Fruit fly (Drosophila melanogaster) whole organism, embryonic: ENCODE results near the gene Sur.

ENCODE experiments used
- Asciz ChIP-seq: fragments of 200-800 bp; sonication (Bioruptor generic); optimal IDR thresholded peaks from 2 replicates; lab custom pipeline; 2017; ENCODE audit warnings: missing biosample characterization, mild to moderate bottlenecking, missing genetic modification characterization, missing genetic modification reagents
- Bgb ChIP-seq: fragments of 200-800 bp; sonication (Bioruptor generic); IDR thresholded peaks from 2 replicates; pipeline ENCODE4 v1.3.6; 2022; ENCODE audit warnings: missing biosample characterization, missing genetic modification characterization; ENCODE audit not compliant: partially characterized antibody
- CG12659 ChIP-seq: fragments of 200-800 bp; sonication (Bioruptor generic); optimal IDR thresholded peaks from 3 replicates; lab custom pipeline; 2017; ENCODE audit warnings: mild to moderate bottlenecking, missing biosample characterization, missing genetic modification reagents, missing genetic modification characterization
- CG14710 ChIP-seq: fragments of 200-800 bp; sonication (Bioruptor generic); optimal IDR thresholded peaks from 3 replicates; lab custom pipeline; 2019; ENCODE audit warnings: missing biosample characterization, mild to moderate bottlenecking, missing genetic modification characterization, moderate library complexity
- CG15479 ChIP-seq: fragments of 200-800 bp; sonication (Bioruptor generic); optimal IDR thresholded peaks from 3 replicates; lab custom pipeline; 2019; ENCODE audit warnings: missing biosample characterization, mild to moderate bottlenecking, missing genetic modification characterization, moderate library complexity
- CG1603 ChIP-seq: fragments of 200-800 bp; sonication (Bioruptor generic); optimal IDR thresholded peaks from 2 replicates; lab custom pipeline; 2019; ENCODE audit warnings: missing biosample characterization, mild to moderate bottlenecking, missing genetic modification characterization, moderate library complexity
- CG17385 ChIP-seq: fragments of 200-800 bp; sonication (Bioruptor generic); optimal IDR thresholded peaks from 3 replicates; lab custom pipeline; 2018; ENCODE audit warnings: missing biosample characterization, mild to moderate bottlenecking, missing genetic modification characterization
- CG17612 ChIP-seq: fragments of 200-800 bp; sonication (Bioruptor generic); IDR thresholded peaks from 2 replicates; pipeline ENCODE4 v1.3.6; 2022; ENCODE audit warnings: missing biosample characterization, missing genetic modification characterization
- CG18262 ChIP-seq: fragments of 200-800 bp; optimal IDR thresholded peaks from 3 replicates; lab custom pipeline; 2019; ENCODE audit warnings: missing biosample characterization, mild to moderate bottlenecking, missing genetic modification characterization, moderate library complexity
- CG18476 ChIP-seq: fragments of 200-800 bp; sonication (Bioruptor generic); optimal IDR thresholded peaks from 2 replicates; lab custom pipeline; 2016; ENCODE audit warnings: missing biosample characterization, mild to moderate bottlenecking, missing genetic modification characterization
- CG2199 ChIP-seq: fragments of 200-800 bp; sonication (Bioruptor generic); IDR thresholded peaks from 3 replicates; pipeline ENCODE4 v1.3.6; 2022; ENCODE audit warnings: missing biosample characterization, missing genetic modification characterization
- CG3163 ChIP-seq: fragments of 200-800 bp; sonication (Bioruptor generic); optimal IDR thresholded peaks from 3 replicates; lab custom pipeline; 2016; ENCODE audit warnings: missing biosample characterization, missing genetic modification characterization
- CG33557 ChIP-seq: fragments of 200-800 bp; sonication (Bioruptor generic); optimal IDR thresholded peaks from 2 replicates; lab custom pipeline; 2019; ENCODE audit warnings: missing biosample characterization, mild to moderate bottlenecking, missing genetic modification characterization, moderate library complexity
- CG3838 ChIP-seq: fragments of 200-800 bp; sonication (Bioruptor generic); optimal IDR thresholded peaks from 3 replicates; lab custom pipeline; 2016; ENCODE audit warnings: missing biosample characterization, missing genetic modification characterization
- CG4820 ChIP-seq: fragments of 200-800 bp; sonication (Bioruptor generic); optimal IDR thresholded peaks from 3 replicates; lab custom pipeline; 2016; ENCODE audit warnings: missing biosample characterization, missing genetic modification characterization
- CG5180 ChIP-seq: fragments of 200-800 bp; sonication (Bioruptor generic); optimal IDR thresholded peaks from 3 replicates; lab custom pipeline; 2017; ENCODE audit warnings: missing biosample characterization, missing genetic modification characterization, mild to moderate bottlenecking, moderate library complexity, missing genetic modification reagents
- CG7839 ChIP-seq: fragments of 200-800 bp; sonication (Bioruptor generic); optimal IDR thresholded peaks from 3 replicates; lab custom pipeline; 2018; ENCODE audit warnings: missing biosample characterization, mild to moderate bottlenecking, missing genetic modification characterization, moderate library complexity
- CG8281 ChIP-seq: fragments of 200-800 bp; sonication (Bioruptor generic); optimal IDR thresholded peaks from 2 replicates; lab custom pipeline; 2018; ENCODE audit warnings: missing biosample characterization, mild to moderate bottlenecking, missing genetic modification characterization, moderate library complexity
- Dp ChIP-seq: fragments of 200-800 bp; sonication (Bioruptor generic); optimal IDR thresholded peaks from 2 replicates; lab custom pipeline; 2018; ENCODE audit warnings: missing biosample characterization, mild to moderate bottlenecking, missing genetic modification characterization, moderate library complexity
- Ets97D ChIP-seq: fragments of 200-800 bp; sonication (Bioruptor generic); optimal IDR thresholded peaks from 3 replicates; lab custom pipeline; 2016; ENCODE audit warnings: missing biosample characterization, missing genetic modification characterization
- HLH3B ChIP-seq: fragments of 200-800 bp; sonication (Bioruptor generic); IDR thresholded peaks from 2 replicates; pipeline ENCODE4 v1.3.6; 2022; ENCODE audit warnings: missing biosample characterization, missing genetic modification characterization
- Max ChIP-seq: fragments of 200-800 bp; sonication (Bioruptor generic); optimal IDR thresholded peaks from 2 replicates; lab custom pipeline; 2016; ENCODE audit warnings: missing biosample characterization, mild to moderate bottlenecking, missing genetic modification characterization
- Pdp1 ChIP-seq, 2 experiments: fragments of 200-800 bp; sonication (Bioruptor generic); optimal IDR thresholded peaks; 3 replicates each; lab custom pipeline; 2016; ENCODE audit warnings: missing biosample characterization in 2 of 2, missing genetic modification characterization in 2 of 2, mild to moderate bottlenecking in 1 of 2, moderate library complexity in 1 of 2
- Rfx ChIP-seq: fragments of 200-800 bp; sonication (Bioruptor generic); IDR thresholded peaks from 2 replicates; pipeline ENCODE4 v1.3.6; 2022; ENCODE audit warnings: missing biosample characterization, missing genetic modification characterization
- Scr ChIP-seq: fragments of 200-800 bp; sonication (Bioruptor generic); IDR thresholded peaks from 2 replicates; pipeline ENCODE4 v1.3.6; 2022; ENCODE audit warnings: missing biosample characterization, missing genetic modification characterization; ENCODE audit not compliant: partially characterized antibody
- Sox100B ChIP-seq: fragments of 200-800 bp; sonication (Bioruptor generic); optimal IDR thresholded peaks from 3 replicates; lab custom pipeline; 2018; ENCODE audit warnings: missing biosample characterization, mild to moderate bottlenecking, missing genetic modification characterization
- Sry-δ ChIP-seq: fragments of 200-800 bp; sonication (Bioruptor generic); optimal IDR thresholded peaks from 2 replicates; lab custom pipeline; 2016; ENCODE audit warnings: missing biosample characterization, missing genetic modification characterization
- Vsx1 ChIP-seq: fragments of 200-800 bp; sonication (Bioruptor generic); optimal IDR thresholded peaks from 2 replicates; lab custom pipeline; 2017; ENCODE audit warnings: missing biosample characterization, mild to moderate bottlenecking, missing genetic modification characterization, missing genetic modification reagents
- amos ChIP-seq: fragments of 200-800 bp; sonication (Bioruptor generic); IDR thresholded peaks from 2 replicates; pipeline ENCODE4 v1.3.6; 2022; ENCODE audit warnings: missing biosample characterization, missing genetic modification characterization; ENCODE audit not compliant: partially characterized antibody
- cad ChIP-seq: fragments of >200 bp; optimal IDR thresholded peaks from 2 replicates; lab custom pipeline; 2017; ENCODE audit warnings: missing biosample characterization, missing genetic modification characterization
- ems ChIP-seq: fragments of 200-800 bp; sonication (Bioruptor generic); optimal IDR thresholded peaks from 3 replicates; lab custom pipeline; 2016; ENCODE audit warnings: missing biosample characterization, missing genetic modification characterization
- eve ChIP-seq, 2 experiments: fragments of >200 bp; optimal IDR thresholded peaks; 2 replicates each; lab custom pipeline; 2017; ENCODE audit warnings: missing biosample characterization in 2 of 2, missing genetic modification characterization in 2 of 2
- hb ChIP-seq: fragments of 200-800 bp; sonication (Bioruptor generic); IDR thresholded peaks from 3 replicates; pipeline ENCODE4 v1.3.6; 2022; ENCODE audit warnings: missing biosample characterization, missing genetic modification characterization; ENCODE audit not compliant: partially characterized antibody
- hbn ChIP-seq: fragments of 200-800 bp; sonication (Bioruptor generic); IDR thresholded peaks from 2 replicates; pipeline ENCODE4 v1.3.6; 2022; ENCODE audit warnings: missing biosample characterization, missing genetic modification characterization; ENCODE audit not compliant: partially characterized antibody
- knrl ChIP-seq: fragments of 200-800 bp; sonication (Bioruptor generic); IDR thresholded peaks from 3 replicates; pipeline ENCODE4 v1.3.6; 2022; ENCODE audit warnings: missing biosample characterization, missing genetic modification characterization; ENCODE audit not compliant: partially characterized antibody
- mirr ChIP-seq: fragments of 200-800 bp; sonication (Bioruptor generic); optimal IDR thresholded peaks from 3 replicates; lab custom pipeline; 2018; ENCODE audit warnings: missing biosample characterization, mild to moderate bottlenecking, missing genetic modification characterization
- nerfin-1 ChIP-seq: fragments of 200-800 bp; sonication (Bioruptor generic); optimal IDR thresholded peaks from 3 replicates; lab custom pipeline; 2019; ENCODE audit warnings: missing biosample characterization, mild to moderate bottlenecking, missing genetic modification characterization, moderate library complexity
- nmo ChIP-seq: fragments of 200-800 bp; sonication (Bioruptor generic); optimal IDR thresholded peaks from 2 replicates; lab custom pipeline; 2018; ENCODE audit warnings: missing biosample characterization, mild to moderate bottlenecking, missing genetic modification characterization, moderate library complexity
- pfk ChIP-seq: fragments of 200-800 bp; sonication (Bioruptor generic); optimal IDR thresholded peaks from 2 replicates; lab custom pipeline; 2018; ENCODE audit warnings: missing biosample characterization, mild to moderate bottlenecking, missing genetic modification characterization, moderate library complexity
- salm ChIP-seq: fragments of 200-800 bp; sonication (Bioruptor generic); optimal IDR thresholded peaks from 2 replicates; lab custom pipeline; 2018; ENCODE audit warnings: missing biosample characterization, mild to moderate bottlenecking, missing genetic modification characterization
- scrt ChIP-seq: fragments of 200-800 bp; sonication (Bioruptor generic); optimal IDR thresholded peaks from 2 replicates; lab custom pipeline; 2018; ENCODE audit warnings: missing biosample characterization, mild to moderate bottlenecking, missing genetic modification characterization, moderate library complexity
- sens ChIP-seq: fragments of 200-800 bp; sonication (Bioruptor generic); peaks from one replicate; lab custom pipeline; 2016; ENCODE audit warnings: missing biosample characterization, missing genetic modification characterization
- sna ChIP-seq: fragments of 200-800 bp; sonication (Bioruptor generic); IDR thresholded peaks from 2 replicates; pipeline ENCODE4 v1.3.6; 2022; ENCODE audit warnings: missing biosample characterization, missing genetic modification characterization; ENCODE audit not compliant: partially characterized antibody
- so ChIP-seq: fragments of 200-800 bp; sonication (Bioruptor generic); IDR thresholded peaks from 3 replicates; pipeline ENCODE4 v1.3.6; 2022; ENCODE audit warnings: missing biosample characterization, missing genetic modification characterization
- stwl ChIP-seq: fragments of 200-800 bp; sonication (Bioruptor generic); optimal IDR thresholded peaks from 3 replicates; lab custom pipeline; 2018; ENCODE audit warnings: missing biosample characterization, mild to moderate bottlenecking, missing genetic modification characterization, moderate library complexity

The Sur gene

DNA sequence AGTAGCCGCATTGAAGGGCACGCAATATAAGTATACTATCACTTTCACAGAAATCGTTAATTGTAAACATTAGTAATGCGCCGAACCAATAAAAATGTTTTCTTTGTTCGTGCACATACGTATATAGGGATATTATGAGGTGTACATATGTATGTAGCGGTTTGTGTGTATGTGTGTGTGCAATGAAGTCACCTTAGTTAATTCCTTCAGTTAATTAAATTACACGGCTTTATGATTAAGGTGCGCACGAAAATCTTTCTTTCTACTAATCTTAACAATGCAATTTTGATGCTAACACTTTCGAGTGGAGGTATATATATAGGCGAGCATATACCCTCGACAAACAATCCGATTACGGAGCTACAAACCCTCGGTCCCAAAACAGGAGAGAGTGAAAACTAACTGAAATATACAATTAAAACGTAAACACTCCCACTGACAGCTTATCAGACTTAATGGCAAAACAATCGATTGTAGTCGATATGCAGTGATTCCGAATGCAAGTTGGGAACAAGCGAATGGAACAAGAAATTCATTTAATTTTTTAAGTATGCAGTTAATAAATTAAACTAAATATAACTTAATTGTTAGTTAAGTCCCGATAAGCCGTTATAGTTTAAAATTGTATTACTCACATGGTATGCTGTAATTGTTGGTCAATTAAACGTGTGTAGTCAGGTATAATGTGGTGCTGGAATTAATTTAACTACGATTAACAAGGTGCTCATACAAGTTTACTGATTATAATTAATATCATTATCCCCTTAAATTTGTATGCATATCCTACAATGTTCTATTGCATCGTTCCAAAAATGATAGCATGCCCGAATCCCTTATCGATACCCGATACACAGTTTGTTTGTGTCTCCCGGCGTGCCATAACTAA, 21.8 kb upstream of the Sur start, which contains the start of the genes Npc1a and Prosalpha6 (continued):
- TF ChIP-seq knrl (GFP tag; lab: Robert Waterston, UW) (peak; percentile 74), CG3838 (no peak), pfk (GFP tag; lab: Kevin White, UChicago) (peak; percentile 95), Dp (GFP tag; lab: Kevin White, UChicago) (peak; percentile 23), CG18476 (peak; percentile 7), hb (peak; percentile 71; the same call in 1 of the 3 replicates), CG1603 (tag; lab: Kevin White, UChicago) (peak; percentile 100), sna (0 out of 2 replicates have a peak, but pooled peaks have one; percentile 43), CG12659 (GFP tag; lab: Kevin White, UChicago) (peak; percentile 63), CG3163 (GFP tag; lab: Kevin White, UChicago) (no peak), stwl (peak; percentile 34), CG33557 (peak; percentile 6), Sox100B (GFP tag; lab: Kevin White, UChicago) (no peak), Bgb (peak; percentile 62), CG18262 (tag; lab: Kevin White, UChicago) (peak; percentile 32), nmo (GFP tag; lab: Kevin White, UChicago) (peak; percentile 72), CG4820 (GFP tag; lab: Kevin White, UChicago) (peak; percentile 34), Sry-δ (GFP tag; lab: Kevin White, UChicago) (peak; percentile 91), Max (GFP tag; lab: Kevin White, UChicago) (peak; percentile 43), CG5180 (GFP tag; lab: Kevin White, UChicago) (peak; percentile 21), Scr (peak; percentile 69), salm (tag; lab: Kevin White, UChicago) (no peak), CG8281 (tag; lab: Kevin White, UChicago) (no peak), Rfx (GFP tag; lab: Robert Waterston, UW) (no peak), mirr (GFP tag; lab: Kevin White, UChicago) (peak; percentile 26), CG17385 (GFP tag; lab: Kevin White, UChicago) (peak; percentile 20), amos (GFP tag; lab: Robert Waterston, UW) (peak; percentile 78; the same call in 1 of the 2 replicates), Vsx1 (GFP tag; lab: Kevin White, UChicago) (no peak), ems (GFP tag; lab: Kevin White, UChicago) (no peak), hbn (peak; percentile 54), CG7839 (tag; lab: Kevin White, UChicago) (no peak), Asciz (GFP tag; lab: Kevin White, UChicago) (no peak), Ets97D (peak; percentile 68), so (GFP tag; lab: Robert Waterston, UW) (peak; percentile 39; the same call in 1 of the 3 replicates)

DNA sequence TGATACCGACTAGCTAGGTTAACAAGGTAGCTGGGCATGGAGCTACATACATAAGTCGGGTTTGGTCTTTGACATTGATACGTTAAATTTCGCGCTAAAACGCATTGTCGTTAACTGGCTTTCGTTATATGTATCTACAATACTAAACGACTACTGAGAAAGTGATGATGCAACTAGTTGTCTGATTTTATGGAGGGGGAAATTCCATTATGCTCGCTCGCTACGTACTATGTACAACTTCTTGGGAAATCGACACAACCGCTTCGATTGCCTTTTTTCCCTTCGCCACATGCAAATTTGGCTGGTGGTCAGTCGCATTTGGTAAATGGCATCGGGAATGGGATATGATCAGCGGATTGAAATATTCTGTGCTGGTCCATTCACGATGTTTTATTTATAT, 21.1 kb upstream of the Sur start:
- peak; percentile 52 for TF ChIP-seq nerfin-1 (tag; lab: Kevin White, UChicago)
- TF ChIP-seq cad, result peak; percentile 5
- peak; percentile 40 for TF ChIP-seq sens
- TF ChIP-seq CG17612, result no peak
- peak; percentile 14 for TF ChIP-seq CG15479
- no peak for TF ChIP-seq hb
- TF ChIP-seq eve (GFP tag; optimal IDR thresholded peaks at IDR 0.05; lab: Kevin White, UChicago), result peak in 1 of 2 experiments; percentile 75
- TF ChIP-seq scrt (GFP tag; lab: Kevin White, UChicago), result peak; percentile 36
- peak in 1 of 2 experiments; percentile 96 for TF ChIP-seq Pdp1 (GFP tag; optimal IDR thresholded peaks at IDR 0.05; lab: Kevin White, UChicago)
- TF ChIP-seq HLH3B (GFP tag; lab: Robert Waterston, UW), result 0 out of 2 replicates have a peak, but pooled peaks have one; percentile 8
- no peak for TF ChIP-seq CG14710 (tag; lab: Kevin White, UChicago)
- 0 out of 3 replicates have a peak, but pooled peaks have one; percentile 32 for TF ChIP-seq CG2199 (GFP tag; lab: Robert Waterston, UW)
